Fruit fly (Drosophila melanogaster): ENCODE results near the gene CG42471.

DNA sequence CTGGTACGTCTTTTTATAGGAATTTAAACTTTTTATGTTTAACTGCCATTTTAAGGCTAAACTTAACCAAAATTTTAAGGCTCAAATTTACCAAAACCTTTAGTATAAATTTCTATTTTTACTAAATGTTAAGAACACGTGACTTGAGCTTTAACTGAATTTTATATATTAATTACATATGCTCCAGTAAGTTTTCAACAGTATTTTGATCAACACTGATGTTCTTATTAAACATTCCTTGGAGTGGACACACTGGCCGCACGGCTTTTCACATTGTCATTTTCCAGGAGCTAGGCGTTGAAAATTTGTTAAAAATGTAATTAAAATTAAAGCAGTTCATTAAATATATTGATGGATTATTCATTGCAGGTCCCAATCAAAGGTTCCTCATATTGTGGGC, 35.9 kb upstream of the CG42471 start, which contains the start of gene CG14932:
- TF ChIP-seq CG8478 (optimal IDR thresholded peaks at IDR 0.05) = no peak
- TF ChIP-seq CTCF (optimal IDR thresholded peaks at IDR 0.05) = no peak
